Worm (Caenorhabditis elegans) whole organism, L3 larva: ENCODE measurements around the gene F10A3.4.

Experiments used
- aly-2 ChIP-seq: fragments of 150-350 bp; optimal IDR thresholded peaks from 2 replicates; lab custom pipeline; 2014; ENCODE audit warnings: missing biosample characterization, missing genetic modification characterization
- egl-27 ChIP-seq: sonication (generic microtip); optimal IDR thresholded peaks from 4 replicates; lab custom pipeline; 2017; ENCODE audit warnings: missing biosample characterization, missing genetic modification reagents, missing genetic modification characterization
- fkh-10 ChIP-seq: sonication (generic microtip); optimal IDR thresholded peaks from 2 replicates; lab custom pipeline; 2017; ENCODE audit warnings: missing biosample characterization, missing genetic modification reagents, missing genetic modification characterization
- lin-15B ChIP-seq: fragments of 150-350 bp; optimal IDR thresholded peaks from 2 replicates; lab custom pipeline; 2014; ENCODE audit warnings: missing biosample characterization, missing genetic modification characterization
- lsy-12 ChIP-seq: sonication (generic microtip); optimal IDR thresholded peaks from 2 replicates; lab custom pipeline; 2016; ENCODE audit warnings: mild to moderate bottlenecking, missing genetic modification characterization, missing compliant biosample characterization
- nhr-237 ChIP-seq: fragments of 150-350 bp; optimal IDR thresholded peaks from 2 replicates; lab custom pipeline; 2014; ENCODE audit warnings: missing biosample characterization, missing genetic modification characterization
- nhr-43 ChIP-seq: sonication (generic microtip); optimal IDR thresholded peaks from 2 replicates; lab custom pipeline; 2016; ENCODE audit warnings: mild to moderate bottlenecking, missing genetic modification characterization, missing compliant biosample characterization; ENCODE audit not compliant: poor library complexity, severe bottlenecking
- unc-39 ChIP-seq: sonication (generic microtip); optimal IDR thresholded peaks from 4 replicates; lab custom pipeline; 2017; ENCODE audit warnings: missing biosample characterization, missing genetic modification characterization
- ztf-11 ChIP-seq: fragments of 150-350 bp; optimal IDR thresholded peaks from 2 replicates; lab custom pipeline; 2014; ENCODE audit warnings: missing biosample characterization, missing genetic modification characterization

- TF ChIP-seq unc-39 (tag; lab: Kevin White, UChicago) (no peak), nhr-237 (no peak), egl-27 (tag; lab: Kevin White, UChicago) (no peak), lin-15B (tag; lab: Kevin White, UChicago) (no peak), lsy-12 (tag; lab: Kevin White, UChicago) (no peak), fkh-10 (GFP tag; lab: Kevin White, UChicago) (no peak), ztf-11 (tag; lab: Kevin White, UChicago) (no peak), aly-2 (tag; lab: Kevin White, UChicago) (no peak), nhr-43 (tag; lab: Kevin White, UChicago) (no peak)
These were observed 41.6 kb downstream of the F10A3.4 start, which contains the start of gene srh-281 for ce11 chrV:16190485-16190884.
